Worm (Caenorhabditis elegans) whole organism, L4 larva: ENCODE results near the gene rps-14.

Experiments used
- ZK546.5 ChIP-seq, 2 experiments: sonication (generic microtip); optimal IDR thresholded peaks; 2 replicates each; lab custom pipeline; 2017; ENCODE audit warnings: missing biosample characterization in 2 of 2, missing genetic modification characterization in 2 of 2
- aly-2 ChIP-seq: sonication (generic microtip); optimal IDR thresholded peaks from 2 replicates; lab custom pipeline; 2018; ENCODE audit warnings: missing biosample characterization, missing genetic modification characterization
- ceh-44 ChIP-seq: fragments of 200-800 bp; sonication (Bioruptor generic); IDR thresholded peaks from 2 replicates; pipeline ENCODE4 v1.3.6; 2022; ENCODE audit warnings: missing genetic modification reagents, missing genetic modification characterization, missing compliant biosample characterization
- ces-1 ChIP-seq: fragments of 150-350 bp; sonication (generic microtip); optimal IDR thresholded peaks from 4 replicates; lab custom pipeline; 2014; ENCODE audit warnings: missing biosample characterization, missing genetic modification reagents, missing genetic modification characterization
- hlh-11 ChIP-seq: fragments of 200-800 bp; sonication (Bioruptor generic); optimal IDR thresholded peaks from 2 replicates; lab custom pipeline; 2018; ENCODE audit warnings: mild to moderate bottlenecking, missing genetic modification characterization, missing compliant biosample characterization
- lin-29 ChIP-seq: fragments of 200-800 bp; sonication (Bioruptor generic); IDR thresholded peaks from 2 replicates; pipeline ENCODE4 v1.3.6; 2022; ENCODE audit warnings: missing genetic modification reagents, missing genetic modification characterization, missing compliant biosample characterization
- lsy-2 ChIP-seq, 2 experiments: fragments of 150-350 bp in 1 of 2; sonication (generic microtip) in 1 of 2; optimal IDR thresholded peaks; 2 replicates each; lab custom pipeline; 2014 to 2017; ENCODE audit warnings: missing biosample characterization in 2 of 2, missing genetic modification characterization in 2 of 2
- mdl-1 ChIP-seq, 2 experiments: fragments of 150-350 bp in 1 of 2; sonication (generic microtip) in 1 of 2; optimal IDR thresholded peaks; 2 replicates each; lab custom pipeline; 2014 to 2017; ENCODE audit warnings: missing biosample characterization in 2 of 2, missing genetic modification characterization in 2 of 2
- nhr-41 ChIP-seq: fragments of 200-800 bp; sonication (Bioruptor generic); IDR thresholded peaks from 2 replicates; pipeline ENCODE4 v1.3.6; 2022; ENCODE audit warnings: missing genetic modification reagents, missing genetic modification characterization, missing compliant biosample characterization
- nhr-48 ChIP-seq: sonication (generic microtip); optimal IDR thresholded peaks from 2 replicates; lab custom pipeline; 2016; ENCODE audit warnings: mild to moderate bottlenecking, missing genetic modification characterization, missing compliant biosample characterization
- pha-4 ChIP-seq, 2 experiments: fragments of 150-350 bp in 1 of 2; fragments of 200-800 bp in 1 of 2; sonication (Bioruptor generic) in 1 of 2; IDR thresholded peaks in 1 of 2; optimal IDR thresholded peaks in 1 of 2; 2 replicates each; pipeline versions ENCODE4 v1.3.6 to Lab custom; 2014 to 2022; ENCODE audit warnings: missing genetic modification characterization in 2 of 2, missing genetic modification reagents in 2 of 2, missing biosample characterization in 1 of 2, missing compliant biosample characterization in 1 of 2
- rbr-2 ChIP-seq: sonication (generic microtip); optimal IDR thresholded peaks from 2 replicates; lab custom pipeline; 2016; ENCODE audit warnings: missing genotype, missing genetic modification characterization, missing compliant biosample characterization

- TF ChIP-seq ces-1 (GFP tag; lab: Kevin White, UChicago) = no peak
- TF ChIP-seq lsy-2 (tag; optimal IDR thresholded peaks at IDR 0.05; lab: Kevin White, UChicago) = no peak
- TF ChIP-seq mdl-1 (tag; optimal IDR thresholded peaks at IDR 0.05; lab: Kevin White, UChicago) = no peak
- no peak for TF ChIP-seq aly-2 (tag; lab: Kevin White, UChicago)
- no peak for TF ChIP-seq lin-29
- TF ChIP-seq pha-4 (GFP tag; IDR thresholded peaks at IDR 0.05; lab: Robert Waterston, UW) = no peak
- TF ChIP-seq pha-4 (tag; optimal IDR thresholded peaks at IDR 0.05; lab: Kevin White, UChicago) = no peak
- no peak for TF ChIP-seq hlh-11
- TF ChIP-seq rbr-2 = no peak
- TF ChIP-seq ceh-44 (GFP tag; lab: Robert Waterston, UW) = no peak
- TF ChIP-seq nhr-41 = no peak
- no peak for TF ChIP-seq ZK546.5 (tag; optimal IDR thresholded peaks at IDR 0.05; lab: Kevin White, UChicago)
- no peak for TF ChIP-seq nhr-48 (tag; lab: Kevin White, UChicago)
These were observed 47.2 kb upstream of the rps-14 start, which contains the start of gene hsp-75 for ce11 chrIII:7226607-7227006.
